Fruit fly (Drosophila melanogaster) whole organism, embryonic: Measurements from ENCODE around the gene r2d2.
A peak's percentile ranks its signal among the peaks of the same experiment; 100 is the strongest.

Experiments
- Adf1 ChIP-seq: fragments of 200-800 bp; sonication (Bioruptor generic); IDR thresholded peaks from 2 replicates; pipeline ENCODE4 v1.3.6; 2022; ENCODE audit warnings: missing biosample characterization, missing genetic modification characterization
- Atf3 ChIP-seq: fragments of 200-800 bp; sonication (Bioruptor generic); optimal IDR thresholded peaks from 3 replicates; lab custom pipeline; 2016; ENCODE audit warnings: missing biosample characterization, missing genetic modification characterization
- CG10321 ChIP-seq: fragments of 200-800 bp; sonication (Bioruptor generic); IDR thresholded peaks from 2 replicates; pipeline ENCODE4 v1.3.6; 2022; ENCODE audit warnings: missing biosample characterization, missing genetic modification characterization
- CG10366 ChIP-seq: fragments of 200-800 bp; sonication (Bioruptor generic); IDR thresholded peaks from 2 replicates; pipeline ENCODE4 v1.3.6; 2022; ENCODE audit warnings: missing biosample characterization, missing genetic modification characterization
- CG12659 ChIP-seq: fragments of 200-800 bp; sonication (Bioruptor generic); optimal IDR thresholded peaks from 3 replicates; lab custom pipeline; 2017; ENCODE audit warnings: mild to moderate bottlenecking, missing biosample characterization, missing genetic modification reagents, missing genetic modification characterization
- CG12942 ChIP-seq: fragments of 200-800 bp; sonication (Bioruptor generic); optimal IDR thresholded peaks from 3 replicates; lab custom pipeline; 2016; ENCODE audit warnings: missing biosample characterization, missing genetic modification characterization
- CG13287 ChIP-seq: fragments of 200-800 bp; sonication (Bioruptor generic); IDR thresholded peaks from 2 replicates; pipeline ENCODE4 v1.3.6; 2022; ENCODE audit warnings: missing biosample characterization, missing genetic modification characterization; ENCODE audit not compliant: partially characterized antibody
- CG13624 ChIP-seq: fragments of 200-800 bp; sonication (Bioruptor generic); optimal IDR thresholded peaks from 2 replicates; lab custom pipeline; 2016; ENCODE audit warnings: missing biosample characterization, missing genetic modification characterization
- CG15073 ChIP-seq: fragments of 200-800 bp; sonication (Bioruptor generic); optimal IDR thresholded peaks from 2 replicates; lab custom pipeline; 2016; ENCODE audit warnings: missing biosample characterization, missing genetic modification characterization
- CG16863 ChIP-seq: fragments of 200-800 bp; sonication (Bioruptor generic); optimal IDR thresholded peaks from 3 replicates; lab custom pipeline; 2016; ENCODE audit warnings: missing biosample characterization, missing genetic modification characterization
- CG17385 ChIP-seq: fragments of 200-800 bp; sonication (Bioruptor generic); optimal IDR thresholded peaks from 3 replicates; lab custom pipeline; 2018; ENCODE audit warnings: missing biosample characterization, mild to moderate bottlenecking, missing genetic modification characterization
- CG17612 ChIP-seq: fragments of 200-800 bp; sonication (Bioruptor generic); IDR thresholded peaks from 2 replicates; pipeline ENCODE4 v1.3.6; 2022; ENCODE audit warnings: missing biosample characterization, missing genetic modification characterization
- CG18599 ChIP-seq: fragments of 200-800 bp; sonication (Bioruptor generic); optimal IDR thresholded peaks from 3 replicates; lab custom pipeline; 2017; ENCODE audit warnings: missing biosample characterization, missing genetic modification characterization, mild to moderate bottlenecking, moderate library complexity, missing genetic modification reagents
- CG18619 ChIP-seq: fragments of 200-800 bp; sonication (Bioruptor generic); optimal IDR thresholded peaks from 3 replicates; lab custom pipeline; 2017; ENCODE audit warnings: missing biosample characterization, mild to moderate bottlenecking, missing genetic modification characterization
- CG2120 ChIP-seq: fragments of 200-800 bp; sonication (Bioruptor generic); optimal IDR thresholded peaks from 3 replicates; lab custom pipeline; 2016; ENCODE audit warnings: missing biosample characterization, missing genetic modification characterization
- CG2678 ChIP-seq: fragments of 200-800 bp; sonication (Bioruptor generic); optimal IDR thresholded peaks from 3 replicates; lab custom pipeline; 2019; ENCODE audit warnings: missing biosample characterization, mild to moderate bottlenecking, missing genetic modification characterization, moderate library complexity
- CG2712 ChIP-seq: fragments of 200-800 bp; optimal IDR thresholded peaks from 3 replicates; lab custom pipeline; 2019; ENCODE audit warnings: missing biosample characterization, mild to moderate bottlenecking, missing genetic modification characterization, moderate library complexity
- CG3065 ChIP-seq: fragments of 200-800 bp; sonication (Bioruptor generic); optimal IDR thresholded peaks from 2 replicates; lab custom pipeline; 2016; ENCODE audit warnings: missing biosample characterization, missing genetic modification characterization
- CG3163 ChIP-seq: fragments of 200-800 bp; sonication (Bioruptor generic); optimal IDR thresholded peaks from 3 replicates; lab custom pipeline; 2016; ENCODE audit warnings: missing biosample characterization, missing genetic modification characterization
- CG3995 ChIP-seq: fragments of 200-800 bp; sonication (Bioruptor generic); optimal IDR thresholded peaks from 3 replicates; lab custom pipeline; 2016; ENCODE audit warnings: missing biosample characterization, missing genetic modification characterization
- CG4820 ChIP-seq: fragments of 200-800 bp; sonication (Bioruptor generic); optimal IDR thresholded peaks from 3 replicates; lab custom pipeline; 2016; ENCODE audit warnings: missing biosample characterization, missing genetic modification characterization
- CG5953 ChIP-seq: fragments of 200-800 bp; sonication (Bioruptor generic); IDR thresholded peaks from 2 replicates; pipeline ENCODE4 v1.3.6; 2022; ENCODE audit warnings: missing biosample characterization, missing genetic modification characterization
- CG6683 ChIP-seq: fragments of 200-800 bp; sonication (Bioruptor generic); optimal IDR thresholded peaks from 2 replicates; lab custom pipeline; 2017; ENCODE audit warnings: missing biosample characterization, mild to moderate bottlenecking, missing genetic modification characterization, missing genetic modification reagents
- CG8359 ChIP-seq: fragments of 200-800 bp; sonication (Bioruptor generic); optimal IDR thresholded peaks from 2 replicates; lab custom pipeline; 2017; ENCODE audit warnings: missing biosample characterization, mild to moderate bottlenecking, missing genetic modification characterization, borderline replicate concordance
- CG9727 ChIP-seq: fragments of 200-800 bp; sonication (Bioruptor generic); optimal IDR thresholded peaks from 3 replicates; lab custom pipeline; 2017; ENCODE audit warnings: missing biosample characterization, mild to moderate bottlenecking, missing genetic modification characterization
- CG9797 ChIP-seq: fragments of 200-800 bp; sonication (Bioruptor generic); optimal IDR thresholded peaks from 3 replicates; lab custom pipeline; 2018; ENCODE audit warnings: missing biosample characterization, mild to moderate bottlenecking, missing genetic modification characterization
- Hr39 ChIP-seq: fragments of >200 bp; optimal IDR thresholded peaks from 2 replicates; lab custom pipeline; 2017
- Jarid2 ChIP-seq: fragments of 200-800 bp; sonication (Bioruptor generic); optimal IDR thresholded peaks from 3 replicates; lab custom pipeline; 2017; ENCODE audit warnings: mild to moderate bottlenecking, missing biosample characterization, missing genetic modification reagents, missing genetic modification characterization
- Kr ChIP-seq: fragments of 200-800 bp; sonication (Bioruptor generic); optimal IDR thresholded peaks from 2 replicates; lab custom pipeline; 2017; ENCODE audit warnings: missing biosample characterization, mild to moderate bottlenecking, missing genetic modification characterization
- NC2β ChIP-seq: fragments of 200-800 bp; sonication (Bioruptor generic); optimal IDR thresholded peaks from 2 replicates; lab custom pipeline; 2016; ENCODE audit warnings: missing biosample characterization, missing genetic modification characterization
- Ptx1 ChIP-seq: fragments of 200-800 bp; sonication (Bioruptor generic); IDR thresholded peaks from 2 replicates; pipeline ENCODE4 v1.3.6; 2022; ENCODE audit warnings: missing biosample characterization, missing genetic modification characterization
- Sry-β ChIP-seq: fragments of 200-800 bp; sonication (Bioruptor generic); optimal IDR thresholded peaks from 2 replicates; lab custom pipeline; 2018; ENCODE audit warnings: missing biosample characterization, mild to moderate bottlenecking, missing genetic modification characterization, moderate library complexity
- Usf ChIP-seq: fragments of 200-800 bp; sonication (Bioruptor generic); optimal IDR thresholded peaks from 2 replicates; lab custom pipeline; 2017; ENCODE audit warnings: missing genotype, missing biosample characterization, missing genetic modification characterization
- Xrp1 ChIP-seq: fragments of 200-800 bp; sonication (Bioruptor generic); IDR thresholded peaks from 2 replicates; pipeline ENCODE4 v1.3.6; 2022; ENCODE audit warnings: missing biosample characterization, missing genetic modification characterization
- ash1 ChIP-seq: fragments of 200-800 bp; sonication (Bioruptor generic); optimal IDR thresholded peaks from 2 replicates; lab custom pipeline; 2018; ENCODE audit warnings: missing biosample characterization, mild to moderate bottlenecking, missing genetic modification characterization
- cato ChIP-seq: fragments of 200-800 bp; sonication (Bioruptor generic); optimal IDR thresholded peaks from 2 replicates; lab custom pipeline; 2016; ENCODE audit warnings: missing biosample characterization, missing genetic modification characterization, borderline replicate concordance
- dati ChIP-seq: fragments of 200-800 bp; sonication (Bioruptor generic); IDR thresholded peaks from 2 replicates; pipeline ENCODE4 v1.3.6; 2022; ENCODE audit warnings: missing biosample characterization, missing genetic modification characterization
- fd64A ChIP-seq: fragments of 200-800 bp; sonication (Bioruptor generic); optimal IDR thresholded peaks from 3 replicates; lab custom pipeline; 2018; ENCODE audit warnings: missing biosample characterization, mild to moderate bottlenecking, missing genetic modification characterization
- fu2 ChIP-seq: fragments of 200-800 bp; sonication (Bioruptor generic); optimal IDR thresholded peaks from 2 replicates; lab custom pipeline; 2016; ENCODE audit warnings: missing biosample characterization, missing genetic modification characterization
- h ChIP-seq: fragments of >200 bp; optimal IDR thresholded peaks from 2 replicates; lab custom pipeline; 2017
- hb ChIP-seq: fragments of 200-800 bp; sonication (Bioruptor generic); IDR thresholded peaks from 3 replicates; pipeline ENCODE4 v1.3.6; 2022; ENCODE audit warnings: missing biosample characterization, missing genetic modification characterization; ENCODE audit not compliant: partially characterized antibody
- insv ChIP-seq, 2 experiments: fragments of 200-800 bp; sonication (Bioruptor generic); optimal IDR thresholded peaks; 3 replicates each; lab custom pipeline; 2016 to 2018; ENCODE audit warnings: missing biosample characterization in 2 of 2, missing genetic modification characterization in 2 of 2
- lab ChIP-seq: fragments of 200-800 bp; sonication (Bioruptor generic); optimal IDR thresholded peaks from 3 replicates; lab custom pipeline; 2017; ENCODE audit warnings: missing biosample characterization, missing genetic modification characterization, mild to moderate bottlenecking, moderate library complexity, missing genetic modification reagents
- nau ChIP-seq: fragments of 200-800 bp; sonication (Bioruptor generic); optimal IDR thresholded peaks from 3 replicates; lab custom pipeline; 2017; ENCODE audit warnings: missing biosample characterization, mild to moderate bottlenecking, missing genetic modification characterization, missing genetic modification reagents
- nom ChIP-seq: fragments of 200-800 bp; sonication (Bioruptor generic); optimal IDR thresholded peaks from 2 replicates; lab custom pipeline; 2017; ENCODE audit warnings: missing biosample characterization, missing genetic modification characterization, mild to moderate bottlenecking, moderate library complexity, missing genetic modification reagents
- odd ChIP-seq: fragments of 200-800 bp; sonication (Bioruptor generic); optimal IDR thresholded peaks from 2 replicates; lab custom pipeline; 2017; ENCODE audit warnings: missing biosample characterization, mild to moderate bottlenecking, missing genetic modification characterization
- phol ChIP-seq: fragments of 200-800 bp; sonication (Bioruptor generic); optimal IDR thresholded peaks from 3 replicates; lab custom pipeline; 2018; ENCODE audit warnings: missing biosample characterization, mild to moderate bottlenecking, missing genetic modification characterization, moderate library complexity
- pros ChIP-seq: fragments of 200-800 bp; sonication (Bioruptor generic); optimal IDR thresholded peaks from 3 replicates; lab custom pipeline; 2019; ENCODE audit warnings: missing biosample characterization, mild to moderate bottlenecking, missing genetic modification characterization, moderate library complexity
- repo ChIP-seq: fragments of 200-800 bp; sonication (Bioruptor generic); optimal IDR thresholded peaks from 2 replicates; lab custom pipeline; 2016; ENCODE audit warnings: missing biosample characterization, missing genetic modification characterization
- sisA ChIP-seq: fragments of 200-800 bp; sonication (Bioruptor generic); IDR thresholded peaks from 2 replicates; pipeline ENCODE4 v1.3.6; 2022; ENCODE audit warnings: missing biosample characterization, missing genetic modification characterization
- stwl ChIP-seq: fragments of 200-800 bp; sonication (Bioruptor generic); optimal IDR thresholded peaks from 3 replicates; lab custom pipeline; 2018; ENCODE audit warnings: missing biosample characterization, mild to moderate bottlenecking, missing genetic modification characterization, moderate library complexity
- ttk ChIP-seq: fragments of 200-800 bp; sonication (Bioruptor generic); IDR thresholded peaks from 2 replicates; pipeline ENCODE4 v2.1.2; 2022; ENCODE audit warnings: missing biosample characterization, missing genetic modification characterization

The r2d2 gene

DNA sequence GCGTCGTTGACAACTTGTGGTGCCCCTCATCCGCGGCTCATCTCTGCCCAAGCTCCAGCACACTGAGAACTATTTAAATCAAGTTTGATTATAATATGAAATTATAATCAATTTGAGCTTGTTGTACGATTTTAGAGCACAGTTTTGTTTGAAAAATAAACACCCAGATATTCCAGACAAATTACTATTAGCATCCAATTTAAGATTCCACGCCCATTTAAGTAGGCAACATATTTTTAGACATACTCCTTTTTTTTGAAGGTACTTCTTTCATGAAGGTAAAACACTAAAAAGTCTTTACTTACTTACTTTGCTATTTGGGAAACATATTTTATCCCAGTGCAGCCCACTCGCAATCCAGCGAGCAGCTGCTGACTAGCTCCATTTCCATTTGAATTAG is 38.1 kb downstream of the r2d2 start (continued):
- TF ChIP-seq CG15073 (GFP tag; lab: Kevin White, UChicago), result no peak
- TF ChIP-seq CG10321 (GFP tag; lab: Robert Waterston, UW), result no peak
- TF ChIP-seq CG17385 (GFP tag; lab: Kevin White, UChicago), result peak; percentile 9
- TF ChIP-seq dati, result no peak
- no peak for TF ChIP-seq CG3163
- no peak for TF ChIP-seq fu2 (GFP tag; lab: Kevin White, UChicago)
- TF ChIP-seq pros, result no peak
- TF ChIP-seq Hr39 (lab: Kevin White, UChicago), result no peak
- TF ChIP-seq CG12942 (GFP tag; lab: Kevin White, UChicago), result no peak
- no peak for TF ChIP-seq odd
- TF ChIP-seq nom, result no peak
- TF ChIP-seq Jarid2, result no peak
- no peak for TF ChIP-seq Sry-β
- no peak for TF ChIP-seq insv (GFP tag; optimal IDR thresholded peaks at IDR 0.05; lab: Kevin White, UChicago)
- no peak for TF ChIP-seq Xrp1 (GFP tag; lab: Robert Waterston, UW)
- no peak for TF ChIP-seq ttk (GFP tag; lab: Robert Waterston, UW)
- 0 out of 2 replicates have a peak, but pooled peaks have one; percentile 18 for TF ChIP-seq Ptx1 (GFP tag; lab: Robert Waterston, UW)
- no peak for TF ChIP-seq fd64A (GFP tag; lab: Kevin White, UChicago)
- TF ChIP-seq cato (GFP tag; lab: Kevin White, UChicago), result no peak
- no peak for TF ChIP-seq CG10366 (GFP tag; lab: Robert Waterston, UW)
- no peak for TF ChIP-seq CG8359 (GFP tag; lab: Kevin White, UChicago)
- TF ChIP-seq repo, result no peak
- TF ChIP-seq CG13287 (GFP tag; lab: Robert Waterston, UW), result no peak
- peak; percentile 50 for TF ChIP-seq CG2678 (tag; lab: Kevin White, UChicago)
- peak; percentile 27 for TF ChIP-seq lab (GFP tag; lab: Kevin White, UChicago)
- TF ChIP-seq CG13624 (GFP tag; lab: Kevin White, UChicago), result no peak
- no peak for TF ChIP-seq CG5953 (GFP tag; lab: Robert Waterston, UW)
- peak; percentile 53 for TF ChIP-seq CG2120
- no peak for TF ChIP-seq CG6683 (GFP tag; lab: Kevin White, UChicago)
- TF ChIP-seq sisA, result 0 out of 2 replicates have a peak, but pooled peaks have one; percentile 25
- no peak for TF ChIP-seq CG16863 (GFP tag; lab: Kevin White, UChicago)
- no peak for TF ChIP-seq hb (GFP tag; lab: Robert Waterston, UW)
- no peak for TF ChIP-seq h
- TF ChIP-seq NC2β (GFP tag; lab: Kevin White, UChicago), result no peak
- TF ChIP-seq CG17612 (GFP tag; lab: Robert Waterston, UW), result no peak
- no peak for TF ChIP-seq Usf (GFP tag; lab: Kevin White, UChicago)
- no peak for TF ChIP-seq CG9797 (GFP tag; lab: Kevin White, UChicago)
- TF ChIP-seq CG3995 (GFP tag; lab: Kevin White, UChicago), result no peak
- no peak for TF ChIP-seq phol (tag; lab: Kevin White, UChicago)
- peak; percentile 18 for TF ChIP-seq CG18599 (GFP tag; lab: Kevin White, UChicago)
- TF ChIP-seq nau (GFP tag; lab: Kevin White, UChicago), result no peak
- no peak for TF ChIP-seq stwl
- TF ChIP-seq CG9727 (GFP tag; lab: Kevin White, UChicago), result peak; percentile 13
- no peak for TF ChIP-seq CG4820 (GFP tag; lab: Kevin White, UChicago)
- TF ChIP-seq CG18619 (GFP tag; lab: Kevin White, UChicago), result no peak
- TF ChIP-seq CG3065 (GFP tag; lab: Kevin White, UChicago), result no peak
- TF ChIP-seq Kr (GFP tag; lab: Kevin White, UChicago), result no peak
- no peak for TF ChIP-seq Atf3
- TF ChIP-seq CG2712 (tag; lab: Kevin White, UChicago), result no peak
- TF ChIP-seq CG12659 (GFP tag; lab: Kevin White, UChicago), result peak; percentile 15
- TF ChIP-seq Adf1 (GFP tag; lab: Robert Waterston, UW), result no peak
- no peak for TF ChIP-seq ash1 (GFP tag; lab: Kevin White, UChicago)
